Worm (Caenorhabditis elegans): ENCODE results near the gene vps-29.

ce11 chrIII:10085983-10086382 is 26.9 kb downstream of the vps-29 start, which contains the start of gene T16H12.2:
- no peak for TF ChIP-seq him-1 (tag; optimal IDR thresholded peaks at IDR 0.05)
- TF ChIP-seq dao-5 (tag; optimal IDR thresholded peaks at IDR 0.05), result no peak
